Fruit fly (Drosophila melanogaster) whole organism, prepupa: ENCODE results near the gene DAAM.

Experiments used
- CG11294 ChIP-seq: fragments of 200-800 bp; sonication (Bioruptor generic); IDR thresholded peaks from 2 replicates; pipeline ENCODE4 v1.3.6; 2022; ENCODE audit warnings: missing biosample characterization, missing genetic modification characterization
- CG16779 ChIP-seq: fragments of 200-800 bp; sonication (Bioruptor generic); optimal IDR thresholded peaks from 3 replicates; lab custom pipeline; 2017; ENCODE audit warnings: missing biosample characterization, mild to moderate bottlenecking, missing genetic modification characterization
- CG3032 ChIP-seq: fragments of 200-800 bp; optimal IDR thresholded peaks from 2 replicates; lab custom pipeline; 2019; ENCODE audit warnings: missing biosample characterization, mild to moderate bottlenecking, missing genetic modification characterization, moderate library complexity
- CG34406 ChIP-seq: fragments of 200-800 bp; sonication (Bioruptor generic); optimal IDR thresholded peaks from 3 replicates; lab custom pipeline; 2016; ENCODE audit warnings: missing biosample characterization, missing genetic modification characterization
- CG6163 ChIP-seq: fragments of 200-800 bp; sonication (Bioruptor generic); IDR thresholded peaks from 3 replicates; pipeline ENCODE4 v1.3.6; 2022; ENCODE audit warnings: missing biosample characterization, missing genetic modification characterization
- CG8319 ChIP-seq: fragments of 200-800 bp; sonication (Bioruptor generic); optimal IDR thresholded peaks from 3 replicates; lab custom pipeline; 2016; ENCODE audit warnings: missing biosample characterization, missing genetic modification characterization
- Gug ChIP-seq: fragments of 200-800 bp; sonication (Bioruptor generic); IDR thresholded peaks from 2 replicates; pipeline ENCODE4 v1.3.6; 2022; ENCODE audit warnings: missing biosample characterization, missing genetic modification characterization
- Hr39 ChIP-seq: fragments of 200-800 bp; sonication (Bioruptor generic); optimal IDR thresholded peaks from 2 replicates; lab custom pipeline; 2016; ENCODE audit warnings: missing biosample characterization, missing genetic modification characterization
- Hr4 ChIP-seq: fragments of 200-800 bp; sonication (Bioruptor generic); optimal IDR thresholded peaks from 3 replicates; lab custom pipeline; 2016; ENCODE audit warnings: missing biosample characterization, missing genetic modification characterization
- Smox ChIP-seq: fragments of 200-800 bp; sonication (Bioruptor generic); optimal IDR thresholded peaks from 3 replicates; lab custom pipeline; 2016; ENCODE audit warnings: missing biosample characterization, missing genetic modification characterization
- ss ChIP-seq, 2 experiments: fragments of 200-800 bp; sonication (Bioruptor generic); optimal IDR thresholded peaks; 2 replicates in 1 of 2; 3 replicates in 1 of 2; lab custom pipeline; 2017 to 2018; ENCODE audit warnings: mild to moderate bottlenecking in 2 of 2, missing biosample characterization in 2 of 2, missing genetic modification characterization in 2 of 2, moderate library complexity in 1 of 2

DNA sequence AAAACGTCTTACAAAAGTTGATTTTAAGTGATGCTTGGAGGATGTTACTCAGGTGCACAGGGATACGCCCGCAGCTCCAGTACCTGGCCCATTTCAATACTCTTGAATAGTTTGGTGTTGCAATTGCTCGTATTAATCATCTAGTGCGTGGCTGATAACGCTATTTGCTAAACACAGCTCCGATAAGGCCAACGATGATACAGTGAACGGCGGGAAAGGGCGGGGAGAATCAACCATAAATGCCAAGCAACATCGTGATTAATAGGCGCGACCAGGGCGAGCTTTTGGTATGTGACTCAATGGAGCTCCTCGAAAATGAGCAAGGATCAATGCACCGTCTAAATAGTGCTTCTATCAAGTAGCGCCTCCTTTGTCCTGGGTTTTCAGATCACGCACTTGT lies 24.7 kb upstream of the DAAM start:
- TF ChIP-seq Gug (GFP tag; lab: Robert Waterston, UW) (no peak), Hr39 (GFP tag; lab: Kevin White, UChicago) (no peak), Smox (no peak), CG8319 (GFP tag; lab: Kevin White, UChicago) (no peak), Hr4 (no peak), CG6163 (no peak), CG3032 (tag; lab: Kevin White, UChicago) (no peak), CG11294 (GFP tag; lab: Robert Waterston, UW) (no peak), CG34406 (GFP tag; lab: Kevin White, UChicago) (no peak), CG16779 (no peak), ss (GFP tag; optimal IDR thresholded peaks at IDR 0.05; lab: Kevin White, UChicago) (no peak)
